Fruit fly (Drosophila melanogaster): ENCODE results near the gene Flacc.
A peak's percentile ranks its signal among the peaks of the same experiment; 100 is the strongest.

Flacc gene

DNA sequence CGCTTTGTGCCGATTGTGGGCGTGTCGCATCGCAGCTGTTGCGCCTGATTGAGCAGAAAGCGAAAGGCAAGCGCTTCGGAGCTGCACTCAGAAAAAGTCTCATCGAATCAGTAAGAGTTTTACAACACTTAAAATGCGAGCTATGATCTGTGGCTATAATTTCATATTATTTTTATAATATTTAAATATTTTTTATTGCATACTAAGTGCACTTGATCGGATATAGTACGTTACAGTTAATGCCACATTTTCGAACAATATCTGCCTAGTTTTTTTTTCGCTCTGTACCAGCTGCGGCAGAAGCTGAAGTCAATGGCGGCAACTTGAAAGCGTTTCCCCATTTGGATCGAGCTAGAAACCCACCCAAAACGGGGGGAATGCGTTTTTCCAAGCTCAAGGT lies 9.4 kb upstream of the Flacc start (continued):
- TF ChIP-seq sens (GFP tag) (peak; percentile 58), seq (GFP tag; IDR thresholded peaks at IDR 0.05) (peak; percentile 27; the same call in 1 of the 2 replicates), CG1647 (GFP tag; optimal IDR thresholded peaks at IDR 0.05) (no peak), lmd (GFP tag; IDR thresholded peaks at IDR 0.05) (peak; percentile 34; the same call in 1 of the 2 replicates)

DNA sequence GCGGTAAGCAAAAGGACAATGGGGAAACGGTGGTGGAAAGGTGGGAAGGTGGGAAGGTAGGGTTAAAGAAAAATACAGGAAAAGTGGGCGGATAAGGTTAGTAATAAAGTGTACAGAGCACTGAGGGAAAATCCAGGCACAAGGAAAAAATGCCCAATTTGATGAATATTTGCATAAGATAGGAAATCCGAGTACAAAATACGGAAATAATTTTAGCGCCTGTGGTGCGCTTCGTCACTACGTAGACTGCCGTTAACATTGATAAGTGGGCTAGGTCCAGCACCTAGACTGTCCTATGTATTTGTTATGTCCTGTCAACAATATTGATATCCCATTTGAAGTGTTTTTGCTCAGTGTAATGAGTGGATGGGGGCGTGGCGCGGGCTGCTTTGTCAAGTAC lies 7.5 kb upstream of the Flacc start:
- TF ChIP-seq dati (GFP tag; IDR thresholded peaks at IDR 0.05) (no peak), CG8765 (GFP tag; IDR thresholded peaks at IDR 0.05) (no peak), slbo (GFP tag; IDR thresholded peaks at IDR 0.05) (peak; percentile 32; the same call in 1 of the 2 replicates), CG10959 (GFP tag; IDR thresholded peaks at IDR 0.05) (no peak), gem (tag; optimal IDR thresholded peaks at IDR 0.05) (peak; percentile 36), dysf (GFP tag; IDR thresholded peaks at IDR 0.05) (0 out of 3 replicates have a peak, but pooled peaks have one; percentile 29), so (GFP tag; IDR thresholded peaks at IDR 0.05) (0 out of 3 replicates have a peak, but pooled peaks have one; percentile 14), nom (GFP tag; optimal IDR thresholded peaks at IDR 0.05) (no peak), lilli (GFP tag; optimal IDR thresholded peaks at IDR 0.05) (peak; percentile 41), sens (GFP tag) (peak; percentile 33), toy (GFP tag; IDR thresholded peaks at IDR 0.05) (0 out of 2 replicates have a peak, but pooled peaks have one; percentile 10), CG11504 (tag; optimal IDR thresholded peaks at IDR 0.05) (peak; percentile 19), Aef1 (GFP tag; IDR thresholded peaks at IDR 0.05) (peak; percentile 34; the same call in 1 of the 3 replicates), row (GFP tag; IDR thresholded peaks at IDR 0.05) (peak; percentile 43; the same call in 2 of the 3 replicates), Med (GFP tag) (peak; percentile 29), CG8944 (GFP tag; optimal IDR thresholded peaks at IDR 0.05) (peak; percentile 3), caup (GFP tag; optimal IDR thresholded peaks at IDR 0.05; ENCODE audit: severe bottlenecking) (peak; percentile 13), Meics (GFP tag; optimal IDR thresholded peaks at IDR 0.05) (peak; percentile 70), tgo (GFP tag; IDR thresholded peaks at IDR 0.05) (peak; percentile 21; the same call in 1 of the 3 replicates), CoRest (tag; optimal IDR thresholded peaks at IDR 0.05) (peak; percentile 9), NC2α (GFP tag; optimal IDR thresholded peaks at IDR 0.05) (no peak), sisA (GFP tag; IDR thresholded peaks at IDR 0.05) (0 out of 2 replicates have a peak, but pooled peaks have one; percentile 5), CG2678 (tag; optimal IDR thresholded peaks at IDR 0.05) (peak; percentile 48), grau (tag; optimal IDR thresholded peaks at IDR 0.05) (peak; percentile 28), ftz-f1 (GFP tag; optimal IDR thresholded peaks at IDR 0.05) (no peak), Hmr (GFP tag; optimal IDR thresholded peaks at IDR 0.05) (peak; percentile 36), lmd (GFP tag; IDR thresholded peaks at IDR 0.05) (peak; percentile 40; the same call in 1 of the 2 replicates), CG3847 (GFP tag; IDR thresholded peaks at IDR 0.05) (0 out of 2 replicates have a peak, but pooled peaks have one; percentile 32), mam (GFP tag; optimal IDR thresholded peaks at IDR 0.05) (peak; percentile 22), ind (GFP tag; optimal IDR thresholded peaks at IDR 0.05) (peak; percentile 12), CG9932 (GFP tag; IDR thresholded peaks at IDR 0.05) (peak; percentile 34; the same call in 1 of the 2 replicates), CG7556 (GFP tag; optimal IDR thresholded peaks at IDR 0.05) (peak; percentile 13), Atf6 (GFP tag; IDR thresholded peaks at IDR 0.05) (0 out of 2 replicates have a peak, but pooled peaks have one; percentile 24), mirr (GFP tag; optimal IDR thresholded peaks at IDR 0.05) (no peak), CG3281 (GFP tag; optimal IDR thresholded peaks at IDR 0.05) (peak; percentile 4), dmrt99B (tag; optimal IDR thresholded peaks at IDR 0.05) (peak; percentile 11), esg (GFP tag; conservative IDR thresholded peaks at IDR 0.05) (no peak), lab (GFP tag; optimal IDR thresholded peaks at IDR 0.05) (peak; percentile 52), CG18599 (GFP tag; optimal IDR thresholded peaks at IDR 0.05) (peak; percentile 61), CG8478 (optimal IDR thresholded peaks at IDR 0.05) (no peak), CG5180 (GFP tag; optimal IDR thresholded peaks at IDR 0.05) (no peak), CG13775 (GFP tag; optimal IDR thresholded peaks at IDR 0.05) (peak; percentile 14), Fer1 (GFP tag; optimal IDR thresholded peaks at IDR 0.05) (peak; percentile 40), CG2120 (GFP tag; optimal IDR thresholded peaks at IDR 0.05) (peak; percentile 26), Oli (tag; optimal IDR thresholded peaks at IDR 0.05) (no peak), Dbx (GFP tag; IDR thresholded peaks at IDR 0.05) (peak; percentile 9; the same call in 1 of the 3 replicates), maf-S (GFP tag; optimal IDR thresholded peaks at IDR 0.05) (no peak)
